Fruit fly (Drosophila melanogaster): ENCODE results near the gene Sgs8.

Sgs8 gene

DNA sequence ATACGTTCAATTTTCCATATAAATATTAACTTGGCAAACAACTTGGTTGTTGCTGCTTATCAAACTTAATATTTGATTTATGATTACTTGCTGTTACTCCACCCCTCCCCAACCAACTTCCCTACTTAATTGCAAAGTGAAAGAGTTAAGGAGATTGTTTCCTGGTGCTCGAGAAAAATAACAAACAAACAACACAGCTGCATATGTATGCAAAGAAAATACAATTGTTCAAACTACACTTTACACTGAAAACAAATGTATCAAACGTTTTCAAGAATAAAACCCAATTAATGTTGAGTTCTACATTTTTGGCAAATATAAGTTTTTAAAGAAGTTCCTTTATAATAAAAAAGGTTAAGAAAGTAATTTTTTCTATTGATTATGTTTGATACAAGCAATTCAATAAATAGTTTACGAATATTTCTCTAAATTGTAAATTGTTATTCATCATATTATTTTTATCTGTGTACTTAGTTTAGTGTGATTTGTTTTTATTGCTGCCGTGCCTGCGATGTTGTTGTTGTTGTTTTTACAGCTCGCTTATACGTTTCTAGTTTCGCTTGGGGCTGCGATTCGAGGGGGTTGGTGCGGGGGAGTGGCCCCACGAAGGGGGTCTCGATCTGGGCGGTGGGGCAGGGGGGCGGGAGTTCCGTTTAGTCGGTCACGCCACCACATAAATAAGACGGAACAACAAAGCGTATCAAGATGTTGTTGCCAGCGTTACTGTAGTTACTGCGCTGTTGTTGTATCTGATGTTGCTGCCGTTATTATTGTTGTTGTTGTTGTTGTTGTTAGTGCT is 46.7 kb upstream of the Sgs8 start (continued):
- peak; percentile 34 for TF ChIP-seq CG13775 (GFP tag; optimal IDR thresholded peaks at IDR 0.05)
- no peak for TF ChIP-seq CG17912 (GFP tag; optimal IDR thresholded peaks at IDR 0.05)
- peak; percentile 64 for TF ChIP-seq Dek (tag; optimal IDR thresholded peaks at IDR 0.05)
- TF ChIP-seq HLH4C (GFP tag; IDR thresholded peaks at IDR 0.05; ENCODE audit: partially characterized antibody), result no peak
- 0 out of 3 replicates have a peak, but pooled peaks have one; percentile 33 for TF ChIP-seq H15 (GFP tag; IDR thresholded peaks at IDR 0.05)
- peak; percentile 35 for TF ChIP-seq CG30020 (tag; optimal IDR thresholded peaks at IDR 0.05)
- peak; percentile 33; the same call in 1 of the 2 replicates for TF ChIP-seq wor (GFP tag; IDR thresholded peaks at IDR 0.05)
- TF ChIP-seq exex (tag; optimal IDR thresholded peaks at IDR 0.05), result peak; percentile 21
- no peak for TF ChIP-seq CG6254 (GFP tag; optimal IDR thresholded peaks at IDR 0.05)
- TF ChIP-seq CG31388 (GFP tag; optimal IDR thresholded peaks at IDR 0.05), result no peak
- no peak for TF ChIP-seq CG4404 (GFP tag; IDR thresholded peaks at IDR 0.05)
- TF ChIP-seq hkb (optimal IDR thresholded peaks at IDR 0.05), result no peak
- TF ChIP-seq hkb (GFP tag; IDR thresholded peaks at IDR 0.05), result 0 out of 2 replicates have a peak, but pooled peaks have one; percentile 28
- peak; percentile 50 for TF ChIP-seq CG1603 (tag; optimal IDR thresholded peaks at IDR 0.05)
- TF ChIP-seq peb (GFP tag; IDR thresholded peaks at IDR 0.05), result peak; percentile 9; the same call in 1 of the 2 replicates
- TF ChIP-seq onecut (GFP tag; IDR thresholded peaks at IDR 0.05), result peak; percentile 38; the same call in 1 of the 2 replicates
- no peak for TF ChIP-seq CG11456 (GFP tag; IDR thresholded peaks at IDR 0.05)
- peak; percentile 78 for TF ChIP-seq vvl (GFP tag; IDR thresholded peaks at IDR 0.05)
- TF ChIP-seq CG4820 (GFP tag; optimal IDR thresholded peaks at IDR 0.05), result peak; percentile 70
- TF ChIP-seq Scr (GFP tag; IDR thresholded peaks at IDR 0.05; ENCODE audit: partially characterized antibody), result no peak
- TF ChIP-seq E2f1 (GFP tag; IDR thresholded peaks at IDR 0.05), result no peak; the same call in 1 of the 2 replicates
- no peak for TF ChIP-seq CG7271 (tag; optimal IDR thresholded peaks at IDR 0.05)
- peak; percentile 53; the same call in 1 of the 2 replicates for TF ChIP-seq ssp (GFP tag; IDR thresholded peaks at IDR 0.05)
- peak; percentile 48 for TF ChIP-seq NC2α (GFP tag; optimal IDR thresholded peaks at IDR 0.05)
- TF ChIP-seq Rfx (GFP tag; IDR thresholded peaks at IDR 0.05), result peak; percentile 46; the same call in 1 of the 2 replicates
- TF ChIP-seq CG7786 (GFP tag; optimal IDR thresholded peaks at IDR 0.05), result peak; percentile 5
- TF ChIP-seq Vsx1 (GFP tag; optimal IDR thresholded peaks at IDR 0.05), result peak; percentile 11
- no peak for TF ChIP-seq hth (optimal IDR thresholded peaks at IDR 0.05)
- TF ChIP-seq fd102C (GFP tag; optimal IDR thresholded peaks at IDR 0.05), result no peak
- peak; percentile 67 for TF ChIP-seq tio (GFP tag; optimal IDR thresholded peaks at IDR 0.05)
- TF ChIP-seq nerfin-2 (GFP tag; IDR thresholded peaks at IDR 0.05; ENCODE audit: partially characterized antibody), result no peak
- no peak; the same call in 1 of the 2 replicates for TF ChIP-seq CG10366 (GFP tag; IDR thresholded peaks at IDR 0.05)
- peak; percentile 41 for TF ChIP-seq disco-r (GFP tag; optimal IDR thresholded peaks at IDR 0.05)
- peak; percentile 51; the same call in 1 of the 3 replicates for TF ChIP-seq so (GFP tag; IDR thresholded peaks at IDR 0.05)
- TF ChIP-seq CG16813 (GFP tag; IDR thresholded peaks at IDR 0.05; ENCODE audit: partially characterized antibody), result no peak
- peak; percentile 62 for TF ChIP-seq CG12942 (GFP tag; optimal IDR thresholded peaks at IDR 0.05)
- TF ChIP-seq CG3065 (GFP tag; optimal IDR thresholded peaks at IDR 0.05), result no peak
- no peak for TF ChIP-seq Mrtf (GFP tag; IDR thresholded peaks at IDR 0.05)
- peak; percentile 58 for TF ChIP-seq nom (GFP tag; optimal IDR thresholded peaks at IDR 0.05)
- TF ChIP-seq eve (GFP tag; optimal IDR thresholded peaks at IDR 0.05), result peak in 1 of 2 experiments; percentile 58
- peak; percentile 20 for TF ChIP-seq Side (GFP tag; optimal IDR thresholded peaks at IDR 0.05)
- no peak for TF ChIP-seq grn (GFP tag; optimal IDR thresholded peaks at IDR 0.05)
- peak; percentile 58 for TF ChIP-seq bcd (GFP tag; optimal IDR thresholded peaks at IDR 0.05)
- TF ChIP-seq CG8944 (GFP tag; optimal IDR thresholded peaks at IDR 0.05), result peak; percentile 16
- TF ChIP-seq CG2678 (tag; optimal IDR thresholded peaks at IDR 0.05), result peak; percentile 91
- no peak for TF ChIP-seq pan (optimal IDR thresholded peaks at IDR 0.05)
- TF ChIP-seq pan (GFP tag; optimal IDR thresholded peaks at IDR 0.05 in 1 of 2, IDR thresholded peaks at IDR 0.05 in 1 of 2), result peak in 1 of 2 experiments; percentile 58
- 0 out of 2 replicates have a peak, but pooled peaks have one; percentile 9 for TF ChIP-seq gsb (GFP tag; IDR thresholded peaks at IDR 0.05)
- peak; percentile 84 for TF ChIP-seq CG13424 (tag; optimal IDR thresholded peaks at IDR 0.05)
